Worm (Caenorhabditis elegans) whole organism, L2 larva: ENCODE results near the gene srd-51.

Experiments used
- C34F6.9 ChIP-seq: fragments of 150-350 bp; optimal IDR thresholded peaks from 2 replicates; lab custom pipeline; 2014; ENCODE audit warnings: missing biosample characterization, missing genetic modification characterization
- F13H6.1 ChIP-seq: sonication (generic microtip); optimal IDR thresholded peaks from 2 replicates; lab custom pipeline; 2016; ENCODE audit warnings: missing genetic modification characterization, missing compliant biosample characterization
- Y55F3AM.14 ChIP-seq: fragments of 200-800 bp; sonication (Bioruptor generic); optimal IDR thresholded peaks from 2 replicates; lab custom pipeline; 2018; ENCODE audit warnings: mild to moderate bottlenecking, missing genetic modification characterization, missing compliant biosample characterization
- ZK546.5 ChIP-seq: sonication (generic microtip); optimal IDR thresholded peaks from 2 replicates; lab custom pipeline; 2017; ENCODE audit warnings: missing biosample characterization, missing genetic modification characterization
- alr-1 ChIP-seq: fragments of 150-350 bp; optimal IDR thresholded peaks from 2 replicates; lab custom pipeline; 2014; ENCODE audit warnings: missing biosample characterization, missing genetic modification characterization
- blmp-1 ChIP-seq: sonication (generic microtip); optimal IDR thresholded peaks from 2 replicates; lab custom pipeline; 2017; ENCODE audit warnings: missing genetic modification characterization, mild to moderate bottlenecking, missing compliant biosample characterization, antibody characterized with exemption, moderate library complexity; ENCODE audit not compliant: insufficient read depth
- ceh-16 ChIP-seq: fragments of 150-350 bp; optimal IDR thresholded peaks from 2 replicates; lab custom pipeline; 2014; ENCODE audit warnings: missing biosample characterization, missing genetic modification characterization
- ceh-82 ChIP-seq: fragments of 150-350 bp; optimal IDR thresholded peaks from 2 replicates; lab custom pipeline; 2014; ENCODE audit warnings: missing biosample characterization, missing genetic modification characterization
- crh-2 ChIP-seq: sonication (generic microtip); optimal IDR thresholded peaks from 2 replicates; lab custom pipeline; 2017; ENCODE audit warnings: missing biosample characterization, missing genetic modification characterization
- dmd-4 ChIP-seq: sonication (generic microtip); optimal IDR thresholded peaks from 2 replicates; lab custom pipeline; 2017; ENCODE audit warnings: missing biosample characterization, missing genetic modification characterization
- egl-27 ChIP-seq: sonication (generic microtip); optimal IDR thresholded peaks from 3 replicates; lab custom pipeline; 2017; ENCODE audit warnings: missing biosample characterization, missing genetic modification reagents, missing genetic modification characterization
- elt-1 ChIP-seq: fragments of 150-350 bp; optimal IDR thresholded peaks from 2 replicates; lab custom pipeline; 2014; ENCODE audit warnings: missing biosample characterization, missing genetic modification characterization
- fos-1 ChIP-seq: fragments of 150-350 bp; optimal IDR thresholded peaks from 2 replicates; lab custom pipeline; 2014; ENCODE audit warnings: missing biosample characterization, missing genetic modification characterization
- gmeb-1 ChIP-seq: fragments of 150-350 bp; optimal IDR thresholded peaks from 2 replicates; lab custom pipeline; 2014; ENCODE audit warnings: missing biosample characterization, missing genetic modification characterization
- lin-11 ChIP-seq: fragments of 150-350 bp; sonication (generic microtip); optimal IDR thresholded peaks from 2 replicates; lab custom pipeline; 2014; ENCODE audit warnings: missing biosample characterization, missing genetic modification characterization, inconsistent platforms, mixed read lengths
- lin-13 ChIP-seq: fragments of 150-350 bp; optimal IDR thresholded peaks from 2 replicates; lab custom pipeline; 2014; ENCODE audit warnings: missing biosample characterization, missing genetic modification reagents, missing genetic modification characterization
- lin-39 ChIP-seq: fragments of 150-350 bp; optimal IDR thresholded peaks from 2 replicates; lab custom pipeline; 2014; ENCODE audit warnings: missing biosample characterization, missing genetic modification reagents, missing genetic modification characterization
- lsy-2 ChIP-seq, 2 experiments: fragments of 150-350 bp in 1 of 2; sonication (generic microtip) in 1 of 2; optimal IDR thresholded peaks; 2 replicates each; lab custom pipeline; 2014 to 2017; ENCODE audit warnings: missing biosample characterization in 2 of 2, missing genetic modification characterization in 2 of 2
- mab-5 ChIP-seq: fragments of 150-350 bp; optimal IDR thresholded peaks from 2 replicates; lab custom pipeline; 2014; ENCODE audit warnings: missing biosample characterization, missing genetic modification characterization
- mbf-1 ChIP-seq: sonication (generic microtip); optimal IDR thresholded peaks from 2 replicates; lab custom pipeline; 2017; ENCODE audit warnings: missing biosample characterization, missing genetic modification characterization
- mdl-1 ChIP-seq, 2 experiments: fragments of 150-350 bp in 1 of 2; sonication (generic microtip) in 1 of 2; optimal IDR thresholded peaks; 2 replicates each; lab custom pipeline; 2017; ENCODE audit warnings: missing biosample characterization in 2 of 2, missing genetic modification characterization in 2 of 2
- nhr-10 ChIP-seq: sonication (generic microtip); optimal IDR thresholded peaks from 2 replicates; lab custom pipeline; 2017; ENCODE audit warnings: missing biosample characterization, missing genetic modification characterization
- nhr-11 ChIP-seq: fragments of 150-350 bp; optimal IDR thresholded peaks from 2 replicates; lab custom pipeline; 2014; ENCODE audit warnings: missing biosample characterization, missing genetic modification characterization
- nhr-12 ChIP-seq: fragments of 150-350 bp; optimal IDR thresholded peaks from 2 replicates; lab custom pipeline; 2014; ENCODE audit warnings: missing biosample characterization, missing genetic modification characterization
- nhr-129 ChIP-seq: fragments of 150-350 bp; optimal IDR thresholded peaks from 2 replicates; lab custom pipeline; 2014; ENCODE audit warnings: missing biosample characterization, missing genetic modification characterization
- nhr-21 ChIP-seq: fragments of 150-350 bp; optimal IDR thresholded peaks from 2 replicates; lab custom pipeline; 2014; ENCODE audit warnings: missing biosample characterization, missing genetic modification characterization
- nhr-23 ChIP-seq: fragments of 150-350 bp; optimal IDR thresholded peaks from 2 replicates; lab custom pipeline; 2014; ENCODE audit warnings: missing biosample characterization, missing genetic modification reagents, missing genetic modification characterization
- nhr-237 ChIP-seq: fragments of 150-350 bp; optimal IDR thresholded peaks from 2 replicates; lab custom pipeline; 2014; ENCODE audit warnings: missing biosample characterization, missing genetic modification characterization
- nhr-25 ChIP-seq: fragments of 150-350 bp; sonication (generic microtip); optimal IDR thresholded peaks from 3 replicates; lab custom pipeline; 2014; ENCODE audit warnings: missing biosample characterization, missing genetic modification characterization
- nhr-6 ChIP-seq: fragments of 150-350 bp; optimal IDR thresholded peaks from 2 replicates; lab custom pipeline; 2014; ENCODE audit warnings: missing biosample characterization, missing genetic modification characterization
- peb-1 ChIP-seq: fragments of 150-350 bp; optimal IDR thresholded peaks from 2 replicates; lab custom pipeline; 2014; ENCODE audit warnings: missing biosample characterization, missing genetic modification characterization
- sem-4 ChIP-seq: fragments of 150-350 bp; optimal IDR thresholded peaks from 2 replicates; lab custom pipeline; 2014; ENCODE audit warnings: missing biosample characterization, missing genetic modification reagents, missing genetic modification characterization
- skn-1 ChIP-seq: sonication (generic microtip); optimal IDR thresholded peaks from 2 replicates; lab custom pipeline; 2017; ENCODE audit warnings: missing biosample characterization, missing genetic modification characterization
- sma-3 ChIP-seq: sonication (generic microtip); optimal IDR thresholded peaks from 2 replicates; lab custom pipeline; 2016; ENCODE audit warnings: missing genetic modification reagents, missing genetic modification characterization, missing compliant biosample characterization
- sma-9 ChIP-seq, 2 experiments: fragments of 150-350 bp in 1 of 2; sonication (generic microtip) in 1 of 2; optimal IDR thresholded peaks; 2 replicates each; lab custom pipeline; 2014 to 2016; ENCODE audit warnings: missing genetic modification characterization in 2 of 2, mild to moderate bottlenecking in 1 of 2, missing biosample characterization in 1 of 2, missing compliant biosample characterization in 1 of 2, missing genetic modification reagents in 1 of 2, moderate library complexity in 1 of 2
- snpc-4 ChIP-seq: fragments of 150-350 bp; optimal IDR thresholded peaks from 2 replicates; lab custom pipeline; 2014; ENCODE audit warnings: missing biosample characterization, missing genetic modification characterization
- unc-39 ChIP-seq: fragments of 150-350 bp; optimal IDR thresholded peaks from 2 replicates; lab custom pipeline; 2014; ENCODE audit warnings: missing biosample characterization, missing genetic modification characterization
- unc-55 ChIP-seq: fragments of 150-350 bp; sonication (generic microtip); optimal IDR thresholded peaks from 3 replicates; lab custom pipeline; 2014; ENCODE audit warnings: missing biosample characterization, missing genetic modification reagents, missing genetic modification characterization
- zag-1 ChIP-seq: fragments of 150-350 bp; optimal IDR thresholded peaks from 2 replicates; lab custom pipeline; 2014; ENCODE audit warnings: missing biosample characterization, missing genetic modification characterization
- ztf-1 ChIP-seq: fragments of 200-800 bp; sonication (Bioruptor generic); conservative IDR thresholded peaks from 2 replicates; pipeline ENCODE4 v1.3.6; 2022; ENCODE audit warnings: missing genetic modification characterization, missing compliant biosample characterization
- ztf-11 ChIP-seq: sonication (generic microtip); optimal IDR thresholded peaks from 2 replicates; lab custom pipeline; 2017; ENCODE audit warnings: missing biosample characterization, missing genetic modification characterization
- ztf-4 ChIP-seq: fragments of 150-350 bp; optimal IDR thresholded peaks from 2 replicates; lab custom pipeline; 2014; ENCODE audit warnings: missing biosample characterization, missing genetic modification characterization

srd-51 gene

DNA sequence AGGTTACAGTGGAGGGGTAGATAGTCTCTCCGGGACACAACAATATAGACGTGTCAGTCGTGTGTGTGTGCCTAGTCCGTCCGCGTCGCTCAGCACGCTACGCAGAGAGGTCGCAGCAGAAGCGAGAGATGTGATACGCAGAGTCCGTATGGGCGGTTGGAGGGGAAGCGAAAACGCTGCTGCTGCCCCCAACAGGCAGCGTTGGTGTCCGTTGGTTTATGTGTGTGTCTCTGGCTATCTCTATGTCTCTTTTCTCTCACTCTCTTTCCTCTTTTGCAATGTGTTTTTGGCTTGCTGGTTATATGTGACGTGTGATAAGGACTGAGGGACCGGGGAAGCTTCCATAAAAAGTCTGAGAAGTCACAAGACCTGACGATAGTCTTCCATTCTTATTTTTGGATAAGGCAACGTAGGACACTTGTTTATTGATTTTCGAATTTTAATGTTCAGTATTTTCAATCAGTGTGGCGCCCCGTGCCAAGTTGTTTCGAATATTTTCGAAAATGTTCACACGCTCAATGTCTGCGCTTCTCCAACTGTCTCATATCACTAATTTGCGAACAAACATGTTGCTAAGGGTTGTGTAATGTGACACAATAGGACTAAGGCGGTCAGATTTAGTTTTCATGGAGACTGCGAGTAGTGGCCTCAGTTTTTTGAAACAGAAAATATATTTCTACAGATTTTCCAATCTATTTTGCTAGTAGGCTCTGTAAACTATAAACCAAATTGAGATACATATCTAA is 42.8 kb upstream of the srd-51 start, which contains the start of gene pab-2:
Gene pab-2, minus strand, starts transcription at position 69 of the 746 bp plus-strand sequence.
- peak; percentile 61 for TF ChIP-seq snpc-4
- peak; percentile 82 for TF ChIP-seq sma-3 (GFP tag; lab: Kevin White, UChicago)
- peak; percentile 77 for TF ChIP-seq C34F6.9 (tag; lab: Kevin White, UChicago)
- TF ChIP-seq unc-39 (tag; lab: Kevin White, UChicago) = no peak
- peak; percentile 89 for TF ChIP-seq fos-1
- TF ChIP-seq ztf-4 (tag; lab: Kevin White, UChicago) = no peak
- peak; percentile 79 for TF ChIP-seq nhr-129
- TF ChIP-seq F13H6.1 = peak; percentile 92
- peak; percentile 45 for TF ChIP-seq sem-4
- TF ChIP-seq blmp-1 = peak; percentile 54
- peak; percentile 81 for TF ChIP-seq nhr-21 (tag; lab: Kevin White, UChicago)
- TF ChIP-seq mdl-1 (tag; optimal IDR thresholded peaks at IDR 0.05; lab: Kevin White, UChicago) = peak; percentile 59 to 70
- no peak for TF ChIP-seq nhr-237 (tag; lab: Kevin White, UChicago)
- TF ChIP-seq lsy-2 (tag; optimal IDR thresholded peaks at IDR 0.05; lab: Kevin White, UChicago) = peak; percentile 4 to 70
- TF ChIP-seq elt-1 (tag; lab: Kevin White, UChicago) = peak; percentile 12
- TF ChIP-seq peb-1 (tag; lab: Kevin White, UChicago) = no peak
- TF ChIP-seq mab-5 (tag; lab: Kevin White, UChicago) = peak; percentile 74
- peak; percentile 55 for TF ChIP-seq nhr-25 (tag; lab: Kevin White, UChicago)
- TF ChIP-seq ceh-82 (tag; lab: Kevin White, UChicago) = peak; percentile 36
- TF ChIP-seq nhr-12 (tag; lab: Kevin White, UChicago) = no peak
- peak; percentile 81 for TF ChIP-seq zag-1 (tag; lab: Kevin White, UChicago)
- peak; percentile 81 for TF ChIP-seq unc-55 (GFP tag; lab: Kevin White, UChicago)
- TF ChIP-seq nhr-6 = peak; percentile 43
- no peak for TF ChIP-seq mbf-1 (tag; lab: Kevin White, UChicago)
- TF ChIP-seq Y55F3AM.14 (GFP tag; lab: Kevin White, UChicago) = peak; percentile 73
- TF ChIP-seq ztf-11 (tag; lab: Kevin White, UChicago) = no peak
- TF ChIP-seq nhr-23 (tag; lab: Kevin White, UChicago) = no peak
- peak; percentile 43 for TF ChIP-seq lin-11 (tag; lab: Kevin White, UChicago)
- TF ChIP-seq egl-27 (tag; lab: Kevin White, UChicago) = peak; percentile 77
- TF ChIP-seq lin-13 = peak; percentile 25
- peak; percentile 83 for TF ChIP-seq crh-2 (tag; lab: Kevin White, UChicago)
- TF ChIP-seq gmeb-1 (tag; lab: Kevin White, UChicago) = peak; percentile 53
- TF ChIP-seq ztf-1 (GFP tag; lab: Robert Waterston, UW) = no peak
- TF ChIP-seq sma-9 (GFP tag; optimal IDR thresholded peaks at IDR 0.05; lab: Kevin White, UChicago) = peak; percentile 87
- no peak for TF ChIP-seq sma-9 (tag; optimal IDR thresholded peaks at IDR 0.05; lab: Kevin White, UChicago)
- no peak for TF ChIP-seq ZK546.5 (tag; lab: Kevin White, UChicago)
- no peak for TF ChIP-seq lin-39 (tag; lab: Kevin White, UChicago)
- no peak for TF ChIP-seq alr-1 (tag; lab: Kevin White, UChicago)
- peak; percentile 45 for TF ChIP-seq ceh-16
- TF ChIP-seq skn-1 (tag; lab: Kevin White, UChicago) = no peak

DNA sequence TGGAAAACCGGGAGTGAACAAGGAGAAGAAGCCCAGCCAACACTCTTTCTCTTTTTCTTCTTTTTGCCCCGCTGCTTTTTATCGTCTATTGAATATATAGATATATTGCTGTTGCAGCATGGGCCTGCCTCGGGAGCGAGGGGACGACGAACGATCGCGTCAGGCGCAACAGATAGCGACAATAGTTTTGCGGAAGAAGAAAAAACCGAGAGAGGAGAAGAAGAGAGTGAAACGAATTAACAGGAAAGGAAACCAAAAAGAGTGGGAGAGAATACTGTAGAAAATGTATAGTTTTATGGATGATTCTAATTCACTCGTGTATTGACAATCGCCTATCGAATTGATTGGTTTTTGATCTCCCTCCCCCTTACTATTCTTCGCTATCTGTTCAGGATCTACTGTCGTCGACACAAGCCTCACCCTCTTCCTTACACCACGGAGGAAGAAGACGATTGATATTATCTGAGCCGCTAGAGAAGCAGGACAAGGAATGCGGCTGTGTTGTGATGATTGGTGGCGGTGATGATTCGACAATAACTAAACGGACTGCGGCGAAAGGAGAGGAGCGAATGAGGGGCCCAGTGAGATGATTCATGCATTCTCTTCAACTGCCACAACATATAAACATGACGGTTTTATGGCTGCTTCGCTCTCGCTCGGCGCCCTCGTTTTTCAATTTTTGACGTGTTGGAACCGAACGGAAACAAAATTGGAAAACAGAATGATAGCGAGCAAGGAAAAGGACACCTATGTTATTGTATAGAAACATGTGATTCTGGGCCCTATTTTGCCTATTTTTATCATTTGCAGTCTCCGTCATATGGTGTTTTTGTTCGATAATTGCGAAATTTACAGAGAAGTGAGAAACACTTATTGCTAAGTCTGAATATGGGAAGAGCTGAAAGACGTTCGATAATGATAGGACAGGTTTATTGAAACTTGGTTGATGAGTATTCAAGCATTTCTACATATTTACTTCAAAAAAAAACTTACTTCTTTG is 41.8 kb upstream of the srd-51 start:
- TF ChIP-seq ceh-16 = no peak
- TF ChIP-seq sma-9 (GFP tag; optimal IDR thresholded peaks at IDR 0.05; lab: Kevin White, UChicago) = peak; percentile 32
- TF ChIP-seq sma-9 (tag; optimal IDR thresholded peaks at IDR 0.05; lab: Kevin White, UChicago) = no peak
- TF ChIP-seq zag-1 (tag; lab: Kevin White, UChicago) = no peak
- no peak for TF ChIP-seq mbf-1 (tag; lab: Kevin White, UChicago)
- no peak for TF ChIP-seq nhr-11 (tag; lab: Kevin White, UChicago)
- no peak for TF ChIP-seq nhr-25 (tag; lab: Kevin White, UChicago)
- no peak for TF ChIP-seq mdl-1 (tag; optimal IDR thresholded peaks at IDR 0.05; lab: Kevin White, UChicago)
- no peak for TF ChIP-seq alr-1 (tag; lab: Kevin White, UChicago)
- peak in 1 of 2 experiments; percentile 8 for TF ChIP-seq lsy-2 (tag; optimal IDR thresholded peaks at IDR 0.05; lab: Kevin White, UChicago)
- TF ChIP-seq dmd-4 = no peak
- no peak for TF ChIP-seq nhr-129
- no peak for TF ChIP-seq nhr-23 (tag; lab: Kevin White, UChicago)
- TF ChIP-seq blmp-1 = no peak
- TF ChIP-seq nhr-10 (tag; lab: Kevin White, UChicago) = no peak
- TF ChIP-seq elt-1 (tag; lab: Kevin White, UChicago) = no peak
